Worm (Caenorhabditis elegans): ENCODE results near the gene cone-1.
A peak's percentile ranks its signal among the peaks of the same experiment; 100 is the strongest.

Gene cone-1

DNA sequence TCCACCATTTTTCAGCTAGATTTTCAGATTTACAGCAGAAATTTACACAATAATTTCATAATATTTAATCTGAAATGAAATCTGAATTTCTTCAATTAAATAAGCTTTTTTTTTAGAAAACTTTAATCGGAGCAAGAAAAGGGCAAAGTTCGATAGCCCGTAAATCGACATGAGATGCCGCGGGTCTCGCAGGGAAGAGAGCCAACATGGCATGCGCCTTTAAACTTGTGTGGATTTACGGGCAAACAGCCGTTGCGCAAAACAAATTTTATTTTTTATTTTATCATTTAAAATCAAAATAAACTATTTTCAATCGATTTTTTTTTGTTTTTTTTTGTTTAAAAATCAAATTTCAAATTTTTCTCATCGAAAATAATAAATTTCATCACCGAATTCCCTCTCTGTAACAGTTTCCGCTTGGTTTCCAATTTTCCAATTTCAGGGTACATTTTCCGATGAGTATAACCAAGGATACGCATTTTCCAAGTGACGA, 1.7 kb upstream of the cone-1 start, which contains the start of the genes Y54F10AM.15, rbc-2 and ndua-8:
Gene Y54F10AM.15, minus strand, starts transcription at position 59 of the 493 bp plus-strand sequence.
Gene rbc-2, minus strand, starts transcription at position 69 of the 493 bp plus-strand sequence.
Gene ndua-8, plus strand, starts transcription at position 443 of the 493 bp plus-strand sequence.
- no peak for TF ChIP-seq pat-9 (tag; optimal IDR thresholded peaks at IDR 0.05)
- TF ChIP-seq pha-2 (tag; optimal IDR thresholded peaks at IDR 0.05), result no peak
- TF ChIP-seq sox-4 (tag; optimal IDR thresholded peaks at IDR 0.05), result no peak
- no peak for TF ChIP-seq K02D7.2 (tag; optimal IDR thresholded peaks at IDR 0.05)
- peak; percentile 24 for TF ChIP-seq ceh-2 (tag; optimal IDR thresholded peaks at IDR 0.05)
- TF ChIP-seq hlh-6 (tag; optimal IDR thresholded peaks at IDR 0.05), result no peak
- no peak for TF ChIP-seq elt-4 (tag; optimal IDR thresholded peaks at IDR 0.05)
- TF ChIP-seq ceh-48 (tag; optimal IDR thresholded peaks at IDR 0.05), result peak; percentile 22
- no peak for TF ChIP-seq ceh-22 (tag; optimal IDR thresholded peaks at IDR 0.05)
- no peak for TF ChIP-seq rnt-1 (tag; optimal IDR thresholded peaks at IDR 0.05)
- TF ChIP-seq hlh-13 (GFP tag; optimal IDR thresholded peaks at IDR 0.05), result no peak
- TF ChIP-seq unc-86 (tag; optimal IDR thresholded peaks at IDR 0.05), result no peak
- no peak for TF ChIP-seq sox-2 (GFP tag; IDR thresholded peaks at IDR 0.05)
- TF ChIP-seq T23F11.4 (GFP tag; optimal IDR thresholded peaks at IDR 0.05), result no peak
- TF ChIP-seq eyg-1 (tag; optimal IDR thresholded peaks at IDR 0.05), result no peak
- no peak for TF ChIP-seq nhr-232 (tag; optimal IDR thresholded peaks at IDR 0.05)
- no peak for TF ChIP-seq pag-3 (tag; optimal IDR thresholded peaks at IDR 0.05; ENCODE audit: borderline replicate concordance)
- TF ChIP-seq hlh-8 (tag; optimal IDR thresholded peaks at IDR 0.05), result no peak
- no peak for TF ChIP-seq che-1 (tag; optimal IDR thresholded peaks at IDR 0.05)
- no peak for TF ChIP-seq gmeb-2 (tag; optimal IDR thresholded peaks at IDR 0.05)
- TF ChIP-seq ceh-14 (tag; optimal IDR thresholded peaks at IDR 0.05), result peak; percentile 10
- peak; percentile 82 for TF ChIP-seq nfya-1 (tag; optimal IDR thresholded peaks at IDR 0.05)
- TF ChIP-seq lin-11 (tag; optimal IDR thresholded peaks at IDR 0.05), result no peak
- TF ChIP-seq sdc-2 (tag; optimal IDR thresholded peaks at IDR 0.05), result no peak
- no peak for TF ChIP-seq ref-2 (tag; optimal IDR thresholded peaks at IDR 0.05)
- TF ChIP-seq tbx-2 (tag; optimal IDR thresholded peaks at IDR 0.05), result peak; percentile 18
- TF ChIP-seq odd-2 (tag; optimal IDR thresholded peaks at IDR 0.05), result no peak
- no peak for TF ChIP-seq nhr-11 (tag; optimal IDR thresholded peaks at IDR 0.05)
- peak; percentile 35 for TF ChIP-seq elt-2 (tag; optimal IDR thresholded peaks at IDR 0.05)
- no peak for TF ChIP-seq fkh-6 (tag; optimal IDR thresholded peaks at IDR 0.05)
- TF ChIP-seq pax-1 (tag; optimal IDR thresholded peaks at IDR 0.05), result peak; percentile 59
- no peak for TF ChIP-seq pha-4 (tag; optimal IDR thresholded peaks at IDR 0.05)
- TF ChIP-seq K09A11.1 (tag; optimal IDR thresholded peaks at IDR 0.05; ENCODE audit: insufficient read depth), result peak; percentile 63
- TF ChIP-seq mec-3 (tag; optimal IDR thresholded peaks at IDR 0.05; ENCODE audit: borderline replicate concordance), result no peak
- no peak for TF ChIP-seq ztf-16 (tag; optimal IDR thresholded peaks at IDR 0.05)
- no peak for TF ChIP-seq C38D4.7 (GFP tag; optimal IDR thresholded peaks at IDR 0.05)
- peak; percentile 48 for TF ChIP-seq unc-55 (GFP tag; optimal IDR thresholded peaks at IDR 0.05)
- no peak for TF ChIP-seq ceh-9 (tag; optimal IDR thresholded peaks at IDR 0.05)
- TF ChIP-seq ceh-19 (GFP tag; optimal IDR thresholded peaks at IDR 0.05), result no peak
- TF ChIP-seq dve-1 (tag; optimal IDR thresholded peaks at IDR 0.05), result peak; percentile 50
- no peak for TF ChIP-seq ama-1 (optimal IDR thresholded peaks at IDR 0.05)
- no peak for TF ChIP-seq hlh-15 (tag; optimal IDR thresholded peaks at IDR 0.05)
- peak; percentile 8 for TF ChIP-seq pros-1 (tag; optimal IDR thresholded peaks at IDR 0.05)
- no peak for TF ChIP-seq zip-5 (tag; optimal IDR thresholded peaks at IDR 0.05)
- TF ChIP-seq unc-3 (GFP tag; conservative IDR thresholded peaks at IDR 0.05), result no peak
- no peak for TF ChIP-seq unc-3 (tag; optimal IDR thresholded peaks at IDR 0.05)
- no peak for TF ChIP-seq syd-9 (tag; optimal IDR thresholded peaks at IDR 0.05)
- TF ChIP-seq ceh-31 (tag; optimal IDR thresholded peaks at IDR 0.05), result peak; percentile 73
- TF ChIP-seq unc-42 (tag; optimal IDR thresholded peaks at IDR 0.05), result peak; percentile 23
- TF ChIP-seq ceh-6 (GFP tag; optimal IDR thresholded peaks at IDR 0.05), result no peak
- TF ChIP-seq pqm-1 (tag; optimal IDR thresholded peaks at IDR 0.05), result no peak
- peak; percentile 17 for TF ChIP-seq ceh-34 (tag; optimal IDR thresholded peaks at IDR 0.05)
- TF ChIP-seq lim-6 (tag; optimal IDR thresholded peaks at IDR 0.05), result no peak
- no peak for TF ChIP-seq fkh-10 (GFP tag; optimal IDR thresholded peaks at IDR 0.05)

Data from whole organism, late embryonic.